Worm (Caenorhabditis elegans): ENCODE measurements around the gene nhr-27.

nhr-27 gene

ce11 chrX:12688632-12689031, 119.5 kb downstream of the nhr-27 start:
- TF ChIP-seq unc-55 (GFP tag; optimal IDR thresholded peaks at IDR 0.05) (no peak), mbf-1 (tag; optimal IDR thresholded peaks at IDR 0.05) (no peak), nhr-12 (tag; optimal IDR thresholded peaks at IDR 0.05) (no peak), peb-1 (tag; optimal IDR thresholded peaks at IDR 0.05) (no peak), ceh-82 (tag; optimal IDR thresholded peaks at IDR 0.05) (no peak), sem-4 (tag; optimal IDR thresholded peaks at IDR 0.05) (no peak), nhr-23 (tag; optimal IDR thresholded peaks at IDR 0.05) (no peak), nhr-21 (tag; optimal IDR thresholded peaks at IDR 0.05) (no peak), ztf-11 (tag; optimal IDR thresholded peaks at IDR 0.05) (no peak), snpc-4 (tag; optimal IDR thresholded peaks at IDR 0.05) (no peak)

- TF ChIP-seq crh-2 (tag; optimal IDR thresholded peaks at IDR 0.05): no peak
- no peak for TF ChIP-seq C34F6.9 (tag; optimal IDR thresholded peaks at IDR 0.05)
- no peak for TF ChIP-seq alr-1 (tag; optimal IDR thresholded peaks at IDR 0.05)
- no peak for TF ChIP-seq nhr-77 (tag; optimal IDR thresholded peaks at IDR 0.05)
Observed at ce11 chrX:12687482-12687881, 120.6 kb downstream of the nhr-27 start.

DNA sequence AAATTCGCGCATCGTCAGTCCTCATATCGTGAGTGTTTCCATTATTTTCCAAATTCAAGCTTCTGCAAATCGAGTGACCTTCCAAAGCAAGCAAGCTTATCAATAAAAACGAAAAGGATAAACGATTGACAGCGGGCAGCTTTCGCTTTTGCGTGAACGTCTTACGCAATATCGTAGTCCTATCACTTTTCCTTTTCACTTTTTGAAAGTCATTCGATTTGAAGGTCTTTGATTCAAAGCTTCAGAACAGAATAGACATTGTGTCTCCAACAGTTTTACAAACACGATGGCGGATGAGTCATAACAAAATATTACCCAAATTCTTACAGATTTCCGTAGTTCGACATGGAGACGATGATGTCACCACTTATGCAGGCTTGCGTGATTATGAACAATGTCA, 128.5 kb downstream of the nhr-27 start:
- no peak for TF ChIP-seq sma-3 (GFP tag; optimal IDR thresholded peaks at IDR 0.05)
- no peak for TF ChIP-seq lsy-2 (tag; optimal IDR thresholded peaks at IDR 0.05)
- TF ChIP-seq blmp-1 (tag; optimal IDR thresholded peaks at IDR 0.05; ENCODE audit: insufficient read depth): peak; percentile 96
- TF ChIP-seq nhr-25 (tag; optimal IDR thresholded peaks at IDR 0.05): peak; percentile 52
- no peak for TF ChIP-seq peb-1 (tag; optimal IDR thresholded peaks at IDR 0.05)

DNA sequence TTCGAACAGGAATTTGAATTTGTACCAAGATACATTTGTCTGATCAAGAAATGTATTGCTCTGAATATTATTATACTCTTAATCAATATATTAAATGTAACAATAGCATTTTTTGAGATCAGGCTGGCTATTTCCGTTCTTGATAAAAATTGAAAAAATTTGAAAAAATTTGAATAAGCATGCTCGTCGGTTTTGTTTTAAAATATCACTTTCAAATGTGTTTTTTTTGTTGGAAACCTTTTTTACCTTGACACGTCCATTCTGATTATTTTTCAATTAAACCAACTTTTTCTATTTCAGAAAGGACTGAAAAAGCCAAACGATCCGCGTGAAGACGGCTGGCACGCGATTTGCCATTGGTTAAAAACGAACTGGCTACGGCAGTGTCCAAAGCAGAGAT, 129.6 kb downstream of the nhr-27 start, which contains the start of gene adt-1:
Gene adt-1 (plus strand): TSS at position 301 of the 400 bp plus-strand sequence.
- TF ChIP-seq elt-3 (tag; optimal IDR thresholded peaks at IDR 0.05): no peak
- no peak for TF ChIP-seq ceh-16 (tag; optimal IDR thresholded peaks at IDR 0.05)
- no peak for TF ChIP-seq ztf-1 (GFP tag; conservative IDR thresholded peaks at IDR 0.05)
- TF ChIP-seq gmeb-1 (tag; optimal IDR thresholded peaks at IDR 0.05): no peak
- no peak for TF ChIP-seq Y55F3AM.14 (GFP tag; optimal IDR thresholded peaks at IDR 0.05)
- TF ChIP-seq R02D3.7 (tag; optimal IDR thresholded peaks at IDR 0.05): no peak
- no peak for TF ChIP-seq peb-1 (tag; optimal IDR thresholded peaks at IDR 0.05)
- TF ChIP-seq ztf-11 (tag; optimal IDR thresholded peaks at IDR 0.05): no peak
- TF ChIP-seq nhr-21 (tag; optimal IDR thresholded peaks at IDR 0.05): no peak
- no peak for TF ChIP-seq ZK546.5 (tag; optimal IDR thresholded peaks at IDR 0.05)

DNA sequence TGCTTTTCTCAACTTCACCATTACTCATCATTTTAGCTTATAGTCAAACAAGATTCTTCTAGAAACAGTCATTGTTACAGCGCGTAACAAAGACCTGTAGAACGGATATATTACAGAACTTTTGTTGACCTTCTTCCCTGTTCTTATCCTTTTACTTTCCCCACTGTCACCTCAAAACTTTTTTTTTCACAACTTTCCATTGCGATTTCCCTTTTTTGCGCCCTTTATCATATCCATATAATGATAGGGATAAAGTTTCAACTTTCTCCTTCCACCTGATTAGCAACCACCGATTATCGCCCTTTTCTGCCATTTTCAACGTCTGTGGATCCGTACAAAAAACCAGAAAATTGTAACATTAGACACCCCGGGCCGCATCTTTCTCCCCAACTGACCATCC, 131.0 kb downstream of the nhr-27 start:
- no peak for TF ChIP-seq sem-4 (tag; optimal IDR thresholded peaks at IDR 0.05)
- peak; percentile 90 for TF ChIP-seq blmp-1 (tag; optimal IDR thresholded peaks at IDR 0.05; ENCODE audit: insufficient read depth)

ce11 chrX:12671638-12672290, 136.4 kb downstream of the nhr-27 start:
- peak; percentile 35 for TF ChIP-seq crh-2 (tag; optimal IDR thresholded peaks at IDR 0.05)
- peak; percentile 39 for TF ChIP-seq sma-9 (GFP tag; optimal IDR thresholded peaks at IDR 0.05)
- no peak for TF ChIP-seq sma-9 (tag; optimal IDR thresholded peaks at IDR 0.05)
- no peak for TF ChIP-seq snpc-4 (tag; optimal IDR thresholded peaks at IDR 0.05)
- TF ChIP-seq ceh-16 (tag; optimal IDR thresholded peaks at IDR 0.05): peak; percentile 95
- peak; percentile 46 for TF ChIP-seq nhr-129 (tag; optimal IDR thresholded peaks at IDR 0.05)
- TF ChIP-seq F13H6.1 (tag; optimal IDR thresholded peaks at IDR 0.05): peak; percentile 55
- TF ChIP-seq nhr-11 (tag; optimal IDR thresholded peaks at IDR 0.05): no peak
- peak; percentile 21 for TF ChIP-seq ztf-4 (tag; optimal IDR thresholded peaks at IDR 0.05)
- TF ChIP-seq skn-1 (tag; optimal IDR thresholded peaks at IDR 0.05): no peak
- TF ChIP-seq C34F6.9 (tag; optimal IDR thresholded peaks at IDR 0.05): peak; percentile 4
- TF ChIP-seq elt-1 (tag; optimal IDR thresholded peaks at IDR 0.05): peak; percentile 99
- peak; percentile 6 for TF ChIP-seq lin-13 (GFP tag; optimal IDR thresholded peaks at IDR 0.05)
- peak; percentile 89 for TF ChIP-seq nhr-23 (tag; optimal IDR thresholded peaks at IDR 0.05)
- no peak for TF ChIP-seq fos-1 (tag; optimal IDR thresholded peaks at IDR 0.05)
- peak; percentile 62 for TF ChIP-seq nhr-25 (tag; optimal IDR thresholded peaks at IDR 0.05)
- peak in 1 of 2 experiments; percentile 40 for TF ChIP-seq lsy-2 (tag; optimal IDR thresholded peaks at IDR 0.05)
- TF ChIP-seq unc-55 (GFP tag; optimal IDR thresholded peaks at IDR 0.05): no peak

Data from whole organism, L2 larva.